Worm (Caenorhabditis elegans) whole organism, L1 larva: ENCODE data around the gene F37B4.10.

Source experiments
- C34B4.2 ChIP-seq: sonication (generic microtip); optimal IDR thresholded peaks from 2 replicates; lab custom pipeline; 2017; ENCODE audit warnings: mild to moderate bottlenecking, missing genetic modification characterization, missing compliant biosample characterization
- blmp-1 ChIP-seq: fragments of 150-350 bp; optimal IDR thresholded peaks from 2 replicates; lab custom pipeline; 2014; ENCODE audit warnings: missing biosample characterization, missing genetic modification characterization
- ceh-90 ChIP-seq: sonication (generic microtip); optimal IDR thresholded peaks from 2 replicates; lab custom pipeline; 2016; ENCODE audit warnings: missing genetic modification characterization, missing compliant biosample characterization
- ces-1 ChIP-seq: fragments of 150-350 bp; optimal IDR thresholded peaks from 2 replicates; lab custom pipeline; 2014; ENCODE audit warnings: missing biosample characterization, missing genetic modification reagents, missing genetic modification characterization
- efl-1 ChIP-seq, 4 experiments: fragments of 150-350 bp; optimal IDR thresholded peaks in 3 of 4; peaks in 1 of 4; 1 replicate in 1 of 4; 2 replicates in 3 of 4; lab custom pipeline; 2014; ENCODE audit warnings: missing biosample characterization in 2 of 4, missing genetic modification characterization in 2 of 4, missing genetic modification reagents in 2 of 4
- egl-13 ChIP-seq: sonication (generic microtip); optimal IDR thresholded peaks from 2 replicates; lab custom pipeline; 2016; ENCODE audit warnings: missing genotype, missing genetic modification reagents, missing genetic modification characterization, missing compliant biosample characterization
- ets-5 ChIP-seq: fragments of 200-800 bp; sonication (Bioruptor generic); IDR thresholded peaks from 2 replicates; pipeline ENCODE4 v1.3.6; 2022; ENCODE audit warnings: missing genetic modification characterization, missing compliant biosample characterization
- fkh-8 ChIP-seq: sonication (generic microtip); optimal IDR thresholded peaks from 2 replicates; lab custom pipeline; 2016; ENCODE audit warnings: mild to moderate bottlenecking, missing genetic modification characterization, missing compliant biosample characterization
- grh-1 ChIP-seq: fragments of 200-800 bp; sonication (Bioruptor generic); IDR thresholded peaks from 2 replicates; pipeline ENCODE4 v1.3.6; 2022; ENCODE audit warnings: missing genetic modification reagents, missing genetic modification characterization, missing compliant biosample characterization
- hlh-17 ChIP-seq: fragments of 200-800 bp; sonication (Bioruptor generic); optimal IDR thresholded peaks from 2 replicates; lab custom pipeline; 2018; ENCODE audit warnings: missing genetic modification characterization, mild to moderate bottlenecking, missing compliant biosample characterization, moderate library complexity, borderline replicate concordance
- irx-1 ChIP-seq: sonication (generic microtip); optimal IDR thresholded peaks from 2 replicates; lab custom pipeline; 2016; ENCODE audit warnings: missing genetic modification characterization, missing compliant biosample characterization
- jun-1 ChIP-seq: fragments of 150-350 bp; optimal IDR thresholded peaks from 2 replicates; lab custom pipeline; 2014; ENCODE audit warnings: missing biosample characterization, missing genetic modification reagents, missing genetic modification characterization
- lin-15B ChIP-seq: fragments of 150-350 bp; sonication (generic microtip); optimal IDR thresholded peaks from 3 replicates; lab custom pipeline; 2014; ENCODE audit warnings: missing biosample characterization, missing genetic modification characterization
- lsy-2 ChIP-seq, 2 experiments: fragments of 150-350 bp; optimal IDR thresholded peaks; 2 replicates each; lab custom pipeline; 2014; ENCODE audit warnings: missing biosample characterization in 2 of 2, missing genetic modification characterization in 2 of 2
- mef-2 ChIP-seq: fragments of 150-350 bp; optimal IDR thresholded peaks from 2 replicates; lab custom pipeline; 2014; ENCODE audit warnings: missing biosample characterization, missing genetic modification characterization
- mep-1 ChIP-seq: fragments of 150-350 bp; optimal IDR thresholded peaks from 2 replicates; lab custom pipeline; 2014; ENCODE audit warnings: missing biosample characterization, missing genetic modification characterization
- nhr-11 ChIP-seq: fragments of 150-350 bp; optimal IDR thresholded peaks from 2 replicates; lab custom pipeline; 2014; ENCODE audit warnings: missing biosample characterization, missing genetic modification characterization
- nhr-19 ChIP-seq: fragments of 200-800 bp; sonication (Bioruptor generic); conservative IDR thresholded peaks from 2 replicates; pipeline ENCODE4 v1.3.6; 2022; ENCODE audit warnings: missing genetic modification characterization, missing compliant biosample characterization
- nhr-237 ChIP-seq: fragments of 150-350 bp; optimal IDR thresholded peaks from 2 replicates; lab custom pipeline; 2014; ENCODE audit warnings: missing biosample characterization, missing genetic modification characterization
- nhr-28 ChIP-seq: fragments of 150-350 bp; optimal IDR thresholded peaks from 2 replicates; lab custom pipeline; 2014; ENCODE audit warnings: missing biosample characterization, missing genetic modification characterization
- nhr-84 ChIP-seq: sonication (generic microtip); optimal IDR thresholded peaks from 2 replicates; lab custom pipeline; 2017; ENCODE audit warnings: missing biosample characterization, missing genetic modification characterization
- nhr-90 ChIP-seq: sonication (generic microtip); optimal IDR thresholded peaks from 2 replicates; lab custom pipeline; 2016; ENCODE audit warnings: mild to moderate bottlenecking, missing genetic modification characterization, missing compliant biosample characterization; ENCODE audit not compliant: poor library complexity
- pag-3 ChIP-seq: sonication (generic microtip); optimal IDR thresholded peaks from 2 replicates; lab custom pipeline; 2017; ENCODE audit warnings: missing genetic modification characterization, mild to moderate bottlenecking, missing compliant biosample characterization, antibody characterized with exemption, borderline replicate concordance; ENCODE audit not compliant: insufficient read depth
- pax-3 ChIP-seq: fragments of 200-800 bp; sonication (Bioruptor generic); optimal IDR thresholded peaks from 2 replicates; lab custom pipeline; 2018; ENCODE audit warnings: mild to moderate bottlenecking, missing genetic modification characterization, moderate library complexity, missing compliant biosample characterization
- sptf-1 ChIP-seq: fragments of 150-350 bp; optimal IDR thresholded peaks from 2 replicates; lab custom pipeline; 2014; ENCODE audit warnings: missing biosample characterization, missing genetic modification characterization
- sup-37 ChIP-seq: fragments of 200-800 bp; sonication (Bioruptor generic); optimal IDR thresholded peaks from 2 replicates; lab custom pipeline; 2018; ENCODE audit warnings: mild to moderate bottlenecking, missing genetic modification characterization, missing compliant biosample characterization
- swsn-7 ChIP-seq: sonication (generic microtip); optimal IDR thresholded peaks from 2 replicates; lab custom pipeline; 2016; ENCODE audit warnings: missing genetic modification characterization, missing compliant biosample characterization
- tbx-2 ChIP-seq: sonication (generic microtip); optimal IDR thresholded peaks from 2 replicates; lab custom pipeline; 2016; ENCODE audit warnings: missing genetic modification characterization, missing compliant biosample characterization
- unc-30 ChIP-seq: sonication (generic microtip); optimal IDR thresholded peaks from 2 replicates; lab custom pipeline; 2017; ENCODE audit warnings: missing biosample characterization, missing genetic modification characterization
- unc-62 ChIP-seq: fragments of 150-350 bp; optimal IDR thresholded peaks from 2 replicates; lab custom pipeline; 2014; ENCODE audit warnings: missing biosample characterization, missing genetic modification reagents, missing genetic modification characterization
- unc-98 ChIP-seq: fragments of 200-800 bp; sonication (Bioruptor generic); IDR thresholded peaks from 2 replicates; pipeline ENCODE4 v1.3.6; 2022; ENCODE audit warnings: missing genetic modification characterization, missing compliant biosample characterization
- zag-1 ChIP-seq: fragments of 150-350 bp; optimal IDR thresholded peaks from 2 replicates; lab custom pipeline; 2014; ENCODE audit warnings: missing biosample characterization, missing genetic modification characterization
- ztf-4 ChIP-seq: fragments of 150-350 bp; optimal IDR thresholded peaks from 2 replicates; lab custom pipeline; 2014; ENCODE audit warnings: missing biosample characterization, missing genetic modification characterization

The F37B4.10 gene

DNA sequence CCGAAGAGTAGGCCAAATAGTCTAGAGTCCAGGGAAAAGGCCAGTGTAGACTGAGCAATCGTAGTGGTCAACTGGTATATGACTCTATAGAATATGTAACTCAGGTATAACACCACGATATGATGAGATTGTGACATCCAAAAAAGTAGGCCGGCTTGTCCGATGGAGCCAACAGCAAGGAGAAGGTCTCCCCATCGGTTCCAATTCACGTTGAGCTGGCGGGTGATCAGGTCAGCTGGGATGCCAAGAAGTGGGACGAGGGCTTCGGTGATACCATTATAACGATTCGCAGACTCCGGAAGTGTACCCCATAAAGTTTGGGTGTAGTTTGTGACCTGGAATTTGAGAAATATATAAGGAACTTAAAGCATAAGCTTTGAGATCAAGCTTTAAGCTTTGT is 4.5 kb downstream of the F37B4.10 start:
- TF ChIP-seq nhr-237 (tag; lab: Kevin White, UChicago) (no peak), ceh-90 (no peak), blmp-1 (tag; lab: Kevin White, UChicago) (no peak), C34B4.2 (tag; lab: Kevin White, UChicago) (no peak), egl-13 (tag; lab: Kevin White, UChicago) (no peak), fkh-8 (tag; lab: Kevin White, UChicago) (no peak), sup-37 (GFP tag; lab: Kevin White, UChicago) (no peak), swsn-7 (tag; lab: Kevin White, UChicago) (no peak)

DNA sequence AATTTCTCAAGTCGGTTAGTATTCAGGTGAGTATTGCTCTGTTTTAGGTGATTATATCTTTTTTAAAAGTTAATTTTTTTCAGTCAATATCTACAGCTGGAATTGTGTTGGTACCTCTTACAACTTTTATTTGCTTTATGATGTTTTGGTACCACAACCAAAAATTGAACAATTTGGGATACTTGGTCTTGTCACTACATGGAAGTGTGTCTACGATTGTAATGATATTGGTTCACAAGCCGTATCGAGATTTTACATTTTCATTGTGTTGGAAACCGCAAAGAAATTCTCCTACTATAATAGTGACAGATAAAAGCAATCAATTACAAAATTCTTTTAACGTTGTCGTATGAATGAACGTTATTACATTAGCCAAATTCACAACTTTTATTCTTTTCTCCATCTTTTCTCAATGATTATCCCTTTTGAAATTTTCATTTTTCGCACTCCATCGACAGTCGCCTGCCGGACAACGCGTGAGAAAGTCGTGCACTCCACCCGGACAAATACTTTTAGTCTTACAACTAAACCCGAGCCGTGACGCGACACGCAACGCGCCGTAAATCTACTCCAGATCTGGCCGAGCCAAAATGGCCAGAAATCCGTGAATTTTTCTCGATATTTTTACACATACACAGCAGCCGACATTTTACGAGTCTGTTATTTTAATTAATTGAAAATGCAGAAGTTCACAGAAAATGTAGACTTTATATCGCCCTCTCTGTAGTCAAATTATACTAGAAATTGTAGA is 5.5 kb downstream of the F37B4.10 start:
- TF ChIP-seq pag-3 (tag; lab: Kevin White, UChicago): no peak
- no peak for TF ChIP-seq efl-1 (optimal IDR thresholded peaks at IDR 0.05; lab: Kevin White, UChicago)
- no peak for TF ChIP-seq efl-1 (GFP tag; optimal IDR thresholded peaks at IDR 0.05 in 1 of 2; lab: Kevin White, UChicago)
- no peak for TF ChIP-seq sptf-1 (tag; lab: Kevin White, UChicago)
- TF ChIP-seq, all 84 proteins: peak for 0

DNA sequence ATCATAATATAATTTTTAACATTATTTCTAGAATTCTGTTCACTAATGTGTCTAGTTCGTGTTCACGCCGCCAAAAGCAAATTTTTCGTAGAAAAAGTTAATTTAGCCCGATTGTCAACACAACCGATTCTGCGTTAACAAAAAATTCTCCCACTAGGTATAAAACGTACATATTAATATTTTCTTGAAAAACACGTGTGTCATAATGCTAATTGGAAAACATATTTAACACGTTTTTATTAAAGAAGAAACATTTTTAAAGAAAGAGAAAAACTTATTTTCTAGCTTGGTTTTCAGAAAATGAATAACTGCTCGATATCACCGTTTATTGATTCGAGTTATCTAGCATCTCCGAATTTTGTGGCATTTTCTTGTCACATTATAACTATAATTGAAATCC is 7.3 kb downstream of the F37B4.10 start, which contains the start of gene srh-243:
Gene srh-243 (plus strand): TSS at position 301 of the 400 bp plus-strand sequence.
- TF ChIP-seq unc-98 (GFP tag; lab: Robert Waterston, UW) (no peak), ces-1 (GFP tag; lab: Kevin White, UChicago) (no peak), nhr-84 (no peak), grh-1 (GFP tag; lab: Robert Waterston, UW) (no peak), hlh-17 (GFP tag; lab: Kevin White, UChicago) (no peak), jun-1 (no peak)

DNA sequence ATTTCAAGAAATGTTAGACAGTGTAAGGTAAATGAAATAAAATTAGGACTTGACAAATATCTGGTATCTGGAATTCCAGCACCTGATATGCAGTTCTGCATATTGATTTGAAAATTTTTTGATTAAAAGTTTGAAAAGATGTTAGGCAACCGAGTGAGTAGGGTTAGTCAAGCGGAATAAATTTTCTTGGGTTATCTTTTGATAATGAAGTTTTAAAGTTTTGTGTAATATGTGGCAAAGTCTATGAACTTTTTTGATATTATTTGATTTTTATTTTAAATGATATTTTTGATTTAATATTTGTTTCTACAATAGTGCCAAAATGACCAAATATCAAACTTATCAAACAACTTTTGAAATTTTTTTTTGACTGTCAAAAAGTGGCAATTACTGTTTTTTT is 7.9 kb downstream of the F37B4.10 start, which contains the start of gene srh-241:
Gene srh-241 (minus strand): TSS at position 101 of the 400 bp plus-strand sequence.
- no peak for TF ChIP-seq ztf-4 (tag; lab: Kevin White, UChicago)
- TF ChIP-seq irx-1 (tag; lab: Kevin White, UChicago): no peak
- no peak for TF ChIP-seq unc-30
- TF ChIP-seq tbx-2 (tag; lab: Kevin White, UChicago): no peak
- no peak for TF ChIP-seq nhr-19 (GFP tag; lab: Robert Waterston, UW)
- TF ChIP-seq mef-2 (tag; lab: Kevin White, UChicago): no peak
- no peak for TF ChIP-seq lsy-2 (tag; optimal IDR thresholded peaks at IDR 0.05; lab: Kevin White, UChicago)
- TF ChIP-seq nhr-11: no peak
- TF ChIP-seq pax-3 (tag; lab: Kevin White, UChicago): no peak
- TF ChIP-seq unc-62: no peak
- TF ChIP-seq ets-5 (GFP tag; lab: Robert Waterston, UW): no peak
- TF ChIP-seq lin-15B (tag; lab: Kevin White, UChicago): no peak
- no peak for TF ChIP-seq nhr-28 (tag; lab: Kevin White, UChicago)
- no peak for TF ChIP-seq mep-1 (tag; lab: Kevin White, UChicago)
- TF ChIP-seq pag-3 (tag; lab: Kevin White, UChicago): no peak
- TF ChIP-seq zag-1 (tag; lab: Kevin White, UChicago): no peak
- no peak for TF ChIP-seq nhr-90 (tag; lab: Kevin White, UChicago)
- TF ChIP-seq nhr-84: no peak
- TF ChIP-seq blmp-1 (tag; lab: Kevin White, UChicago): no peak

DNA sequence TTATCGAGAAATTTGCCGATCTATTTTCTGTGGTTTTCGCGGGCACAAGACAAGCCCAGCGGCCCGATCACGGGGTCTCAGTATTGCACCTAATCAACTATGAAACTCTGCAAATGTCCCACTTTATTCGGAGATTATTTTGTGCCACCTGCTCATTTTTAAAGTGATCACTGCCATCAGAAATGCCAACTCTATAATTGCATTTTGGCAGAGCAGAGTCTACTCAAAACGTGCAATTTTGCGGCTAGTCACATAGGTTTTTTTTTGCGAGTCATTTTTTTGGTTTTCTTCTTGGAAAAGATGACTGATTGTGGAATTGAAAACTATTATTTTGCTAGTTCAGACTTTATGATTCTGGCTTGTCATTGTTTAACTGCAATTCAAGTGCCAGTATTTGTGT is 12.5 kb downstream of the F37B4.10 start, which contains the start of gene srh-240:
Gene srh-240 (plus strand): TSS at position 301 of the 400 bp plus-strand sequence.
- TF ChIP-seq fkh-8 (tag; lab: Kevin White, UChicago): peak; percentile 58
- no peak for TF ChIP-seq egl-13 (tag; lab: Kevin White, UChicago)
- TF ChIP-seq, all 84 proteins: peak for 1
